Worm (Caenorhabditis elegans): ENCODE data around the gene nlp-47.
A peak's percentile ranks its signal among the peaks of the same experiment; 100 is the strongest.
"Not testable (repeated sequence)": the region's sequence is repeated elsewhere in the genome, so short reads cannot be mapped to it uniquely, and the experiment has no call there.

nlp-47 gene

ce11 chrIV:5313011-5313410 is 22.4 kb downstream of the nlp-47 start, which contains the start of the genes msp-59 and ZK354.2:
msp-59 (minus strand) TSS chrIV:5313111.
ZK354.2 (plus strand) TSS chrIV:5313405.
- not testable (repeated sequence) for TF ChIP-seq nhr-11 (tag; optimal IDR thresholded peaks at IDR 0.05); ZK546.5 (tag; optimal IDR thresholded peaks at IDR 0.05); Y55F3AM.14 (GFP tag; optimal IDR thresholded peaks at IDR 0.05)

- TF ChIP-seq nhr-10, ztf-11, nhr-11 (tag; optimal IDR thresholded peaks at IDR 0.05): not testable (repeated sequence)
Measured at ce11 chrIV:5316223-5316622, 25.6 kb downstream of the nlp-47 start, which contains the start of gene msp-65. msp-65 (plus strand) TSS chrIV:5316523.

- TF ChIP-seq nhr-21 (tag; optimal IDR thresholded peaks at IDR 0.05) = peak; percentile 16
- peak; percentile 87 for TF ChIP-seq ama-1 (optimal IDR thresholded peaks at IDR 0.05)
- no peak for TF ChIP-seq alr-1 (tag; optimal IDR thresholded peaks at IDR 0.05)
- TF ChIP-seq sma-3 (GFP tag; optimal IDR thresholded peaks at IDR 0.05) = peak; percentile 63
- no peak for TF ChIP-seq nhr-25 (tag; optimal IDR thresholded peaks at IDR 0.05)
- TF ChIP-seq mdl-1 (tag; optimal IDR thresholded peaks at IDR 0.05) = no peak
- peak; percentile 5 for TF ChIP-seq F13H6.1 (tag; optimal IDR thresholded peaks at IDR 0.05)
- no peak for TF ChIP-seq lsy-2 (tag; optimal IDR thresholded peaks at IDR 0.05)
- peak; percentile 95 for TF ChIP-seq snpc-4 (tag; optimal IDR thresholded peaks at IDR 0.05)
- no peak for TF ChIP-seq peb-1 (tag; optimal IDR thresholded peaks at IDR 0.05)
- TF ChIP-seq skn-1 (tag; optimal IDR thresholded peaks at IDR 0.05) = no peak
- TF ChIP-seq unc-55 (GFP tag; optimal IDR thresholded peaks at IDR 0.05) = no peak
- no peak for TF ChIP-seq unc-62 (GFP tag; optimal IDR thresholded peaks at IDR 0.05)
- peak; percentile 27 for TF ChIP-seq sma-9 (GFP tag; optimal IDR thresholded peaks at IDR 0.05)
- TF ChIP-seq sma-9 (tag; optimal IDR thresholded peaks at IDR 0.05) = no peak
- peak; percentile 58 for TF ChIP-seq gmeb-1 (tag; optimal IDR thresholded peaks at IDR 0.05)
- peak; percentile 2 for TF ChIP-seq fos-1 (tag; optimal IDR thresholded peaks at IDR 0.05)
- TF ChIP-seq ceh-16 (tag; optimal IDR thresholded peaks at IDR 0.05) = no peak
- TF ChIP-seq nhr-6 (tag; optimal IDR thresholded peaks at IDR 0.05) = peak; percentile 27
- peak; percentile 25 for TF ChIP-seq crh-2 (tag; optimal IDR thresholded peaks at IDR 0.05)
- TF ChIP-seq nhr-12 (tag; optimal IDR thresholded peaks at IDR 0.05) = no peak
- no peak for TF ChIP-seq dmd-4 (tag; optimal IDR thresholded peaks at IDR 0.05)
Measured at ce11 chrIV:5317106-5317505, 26.5 kb downstream of the nlp-47 start.

ce11 chrIV:5318835-5319303 is 28.2 kb downstream of the nlp-47 start, which contains the start of gene slc-46A:
slc-46A (plus strand) TSS chrIV:5319253.
- peak; percentile 48 for TF ChIP-seq C34F6.9 (tag; optimal IDR thresholded peaks at IDR 0.05)
- TF ChIP-seq snpc-4 (tag; optimal IDR thresholded peaks at IDR 0.05) = peak; percentile 20
- peak; percentile 26 for TF ChIP-seq unc-55 (GFP tag; optimal IDR thresholded peaks at IDR 0.05)
- TF ChIP-seq sma-9 (GFP tag; optimal IDR thresholded peaks at IDR 0.05) = peak; percentile 12
- no peak for TF ChIP-seq sma-9 (tag; optimal IDR thresholded peaks at IDR 0.05)
- no peak for TF ChIP-seq Y55F3AM.14 (GFP tag; optimal IDR thresholded peaks at IDR 0.05)
- TF ChIP-seq ztf-4 (tag; optimal IDR thresholded peaks at IDR 0.05) = no peak

ce11 chrIV:5326144-5326543 is 35.5 kb downstream of the nlp-47 start, which contains the start of gene Y4C6B.4:
Y4C6B.4 (plus strand) TSS chrIV:5326444.
- TF ChIP-seq F13H6.1 (tag; optimal IDR thresholded peaks at IDR 0.05) = no peak
- no peak for TF ChIP-seq elt-3 (tag; optimal IDR thresholded peaks at IDR 0.05)
- no peak for TF ChIP-seq snpc-4 (tag; optimal IDR thresholded peaks at IDR 0.05)
- no peak for TF ChIP-seq sma-3 (GFP tag; optimal IDR thresholded peaks at IDR 0.05)
- TF ChIP-seq nhr-25 (tag; optimal IDR thresholded peaks at IDR 0.05) = no peak
- TF ChIP-seq ceh-16 (tag; optimal IDR thresholded peaks at IDR 0.05) = no peak
- TF ChIP-seq blmp-1 (tag; optimal IDR thresholded peaks at IDR 0.05; ENCODE audit: insufficient read depth) = no peak
- TF ChIP-seq unc-55 (GFP tag; optimal IDR thresholded peaks at IDR 0.05) = no peak
- TF ChIP-seq lin-39 (tag; optimal IDR thresholded peaks at IDR 0.05) = no peak
- no peak for TF ChIP-seq lin-13 (GFP tag; optimal IDR thresholded peaks at IDR 0.05)
- TF ChIP-seq nhr-129 (tag; optimal IDR thresholded peaks at IDR 0.05) = no peak
- no peak for TF ChIP-seq mdl-1 (tag; optimal IDR thresholded peaks at IDR 0.05)
